Fruit fly (Drosophila melanogaster): ENCODE measurements around the gene CG15892.

Gene CG15892

DNA sequence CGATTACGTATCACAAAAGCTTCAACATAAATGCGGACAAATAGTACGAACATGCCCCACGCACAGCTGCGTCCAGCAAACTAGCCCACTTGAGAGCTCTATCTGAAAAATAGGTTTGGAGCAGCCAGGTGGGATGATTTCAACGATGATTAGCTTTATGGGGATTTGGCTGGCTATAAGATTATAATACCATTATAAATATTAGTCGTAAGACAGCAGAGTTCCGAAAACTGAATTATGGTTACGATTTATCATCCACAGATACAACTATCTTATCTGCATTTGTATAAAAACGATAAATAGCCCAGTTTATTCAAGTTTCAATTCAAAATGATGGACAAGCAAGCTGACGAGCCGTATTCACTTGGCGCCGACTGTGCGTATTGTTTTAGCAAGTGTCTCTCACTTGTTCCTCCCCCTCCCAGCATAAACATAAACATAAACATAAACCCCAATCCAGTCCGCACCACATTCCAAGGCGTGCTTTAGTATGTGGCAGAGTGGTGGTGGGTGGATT is 30.5 kb downstream of the CG15892 start (continued):
- TF ChIP-seq CG10267 (tag; optimal IDR thresholded peaks at IDR 0.05) = peak; percentile 65
- TF ChIP-seq Hr3 (GFP tag; optimal IDR thresholded peaks at IDR 0.05) = peak; percentile 48
- peak; percentile 89 for TF ChIP-seq BtbVII (GFP tag; optimal IDR thresholded peaks at IDR 0.05)
- TF ChIP-seq CG17361 (GFP tag; IDR thresholded peaks at IDR 0.05) = peak; percentile 90
- no peak for TF ChIP-seq CG13123 (GFP tag; optimal IDR thresholded peaks at IDR 0.05)
- TF ChIP-seq HmgZ (tag; optimal IDR thresholded peaks at IDR 0.05) = peak; percentile 75
- TF ChIP-seq CG12299 (tag; optimal IDR thresholded peaks at IDR 0.05) = peak; percentile 62
- no peak for TF ChIP-seq luna (GFP tag; optimal IDR thresholded peaks at IDR 0.05)
- TF ChIP-seq Hey (tag; optimal IDR thresholded peaks at IDR 0.05) = peak; percentile 18
- peak; percentile 63 for TF ChIP-seq Deaf1 (tag; optimal IDR thresholded peaks at IDR 0.05)
- no peak for TF ChIP-seq ftz-f1 (GFP tag; optimal IDR thresholded peaks at IDR 0.05)
- TF ChIP-seq ab (GFP tag; optimal IDR thresholded peaks at IDR 0.05) = no peak
- TF ChIP-seq CG14710 (tag; optimal IDR thresholded peaks at IDR 0.05) = peak; percentile 47
- peak; percentile 33 for TF ChIP-seq Bdp1 (GFP tag; optimal IDR thresholded peaks at IDR 0.05)
- TF ChIP-seq HLH3B (GFP tag; IDR thresholded peaks at IDR 0.05) = peak; percentile 55
- peak; percentile 33 for TF ChIP-seq CG3838 (GFP tag; optimal IDR thresholded peaks at IDR 0.05)
- TF ChIP-seq gt (GFP tag; IDR thresholded peaks at IDR 0.05) = no peak
- TF ChIP-seq nom (GFP tag; optimal IDR thresholded peaks at IDR 0.05) = no peak
- peak; percentile 51 for TF ChIP-seq Dek (tag; optimal IDR thresholded peaks at IDR 0.05)
- TF ChIP-seq CG10462 (GFP tag; optimal IDR thresholded peaks at IDR 0.05) = peak; percentile 36
- peak; percentile 54; the same call in 1 of the 2 replicates for TF ChIP-seq al (GFP tag; IDR thresholded peaks at IDR 0.05)
- peak; percentile 43 for TF ChIP-seq Bteb2 (GFP tag; optimal IDR thresholded peaks at IDR 0.05)
- peak; percentile 44 for TF ChIP-seq Camta (GFP tag; optimal IDR thresholded peaks at IDR 0.05)
- TF ChIP-seq CG11398 (GFP tag; optimal IDR thresholded peaks at IDR 0.05) = peak; percentile 26
- TF ChIP-seq NC2β (GFP tag; optimal IDR thresholded peaks at IDR 0.05) = no peak
- TF ChIP-seq CG12659 (GFP tag; optimal IDR thresholded peaks at IDR 0.05) = peak; percentile 85
- peak; percentile 64; the same call in 3 of the 4 replicates for TF ChIP-seq Gug (GFP tag; IDR thresholded peaks at IDR 0.05)
- TF ChIP-seq ewg (GFP tag; optimal IDR thresholded peaks at IDR 0.05) = peak; percentile 32
- TF ChIP-seq CkIIα-i1 (GFP tag; IDR thresholded peaks at IDR 0.05) = no peak
- peak; percentile 52 for TF ChIP-seq CG31224 (GFP tag; IDR thresholded peaks at IDR 0.05)
- peak; percentile 95 for TF ChIP-seq sug (tag; optimal IDR thresholded peaks at IDR 0.05)
- peak; percentile 58 for TF ChIP-seq CG4328 (GFP tag; optimal IDR thresholded peaks at IDR 0.05)
- peak; percentile 72 for TF ChIP-seq Hand (GFP tag; optimal IDR thresholded peaks at IDR 0.05)
- peak; percentile 76 for TF ChIP-seq CG6765 (GFP tag; optimal IDR thresholded peaks at IDR 0.05)
- no peak for TF ChIP-seq pan (optimal IDR thresholded peaks at IDR 0.05)
- peak in 1 of 2 experiments; percentile 74 for TF ChIP-seq pan (GFP tag; optimal IDR thresholded peaks at IDR 0.05 in 1 of 2, IDR thresholded peaks at IDR 0.05 in 1 of 2)
- TF ChIP-seq Mrtf (GFP tag; IDR thresholded peaks at IDR 0.05) = peak; percentile 46; the same call in 1 of the 3 replicates
- TF ChIP-seq CG5245 (GFP tag; optimal IDR thresholded peaks at IDR 0.05) = peak; percentile 38
- TF ChIP-seq CG11247 (GFP tag; IDR thresholded peaks at IDR 0.05) = peak; percentile 31; the same call in 1 of the 2 replicates
- TF ChIP-seq unc-4 (GFP tag; IDR thresholded peaks at IDR 0.05; ENCODE audit: partially characterized antibody) = no peak
- peak; percentile 42 for TF ChIP-seq kah (GFP tag; optimal IDR thresholded peaks at IDR 0.05)
- TF ChIP-seq CG18619 (GFP tag; optimal IDR thresholded peaks at IDR 0.05) = peak; percentile 69
- TF ChIP-seq CG10654 (GFP tag; optimal IDR thresholded peaks at IDR 0.05) = peak; percentile 37
- TF ChIP-seq lilli (GFP tag; optimal IDR thresholded peaks at IDR 0.05) = peak; percentile 75
- TF ChIP-seq CG14441 (GFP tag; IDR thresholded peaks at IDR 0.05) = peak; percentile 63
- no peak for TF ChIP-seq CG2129 (GFP tag; IDR thresholded peaks at IDR 0.05; ENCODE audit: partially characterized antibody)
- peak; percentile 89 for TF ChIP-seq dmrt99B (tag; optimal IDR thresholded peaks at IDR 0.05)
- TF ChIP-seq Hmr (GFP tag; optimal IDR thresholded peaks at IDR 0.05) = peak; percentile 88
- TF ChIP-seq CG11085 (GFP tag; IDR thresholded peaks at IDR 0.05) = 0 out of 2 replicates have a peak, but pooled peaks have one; percentile 25
- peak; percentile 61 for TF ChIP-seq CG4424 (GFP tag; optimal IDR thresholded peaks at IDR 0.05)
- no peak for TF ChIP-seq CG4360 (GFP tag; IDR thresholded peaks at IDR 0.05)
